Worm (Caenorhabditis elegans): Measurements from ENCODE around the gene srx-10.

ce11 chrV:13923851-13924250 is 22.4 kb downstream of the srx-10 start, which contains the start of gene srxa-11:
- TF ChIP-seq W03F9.2 (tag; optimal IDR thresholded peaks at IDR 0.05) (no peak), him-1 (tag; optimal IDR thresholded peaks at IDR 0.05) (no peak)

All from whole organism, L4/young adult.